Worm (Caenorhabditis elegans): ENCODE data around the gene F55H2.8.

F55H2.8 gene

ce11 chrIII:9546016-9546659 is 32.5 kb downstream of the F55H2.8 start, which contains the start of gene unc-16 (continued):
- TF ChIP-seq madf-10 (tag; optimal IDR thresholded peaks at IDR 0.05): peak; percentile 45
- peak; percentile 19 for TF ChIP-seq efl-1 (GFP tag; optimal IDR thresholded peaks at IDR 0.05)
- peak; percentile 87 for TF ChIP-seq K11D2.4 (GFP tag; IDR thresholded peaks at IDR 0.05)
- peak; percentile 72 for TF ChIP-seq lin-54 (GFP tag; optimal IDR thresholded peaks at IDR 0.05)
- TF ChIP-seq fkh-3 (tag; optimal IDR thresholded peaks at IDR 0.05): no peak
- peak; percentile 46 for TF ChIP-seq repo-1 (tag; optimal IDR thresholded peaks at IDR 0.05)
- TF ChIP-seq let-607 (tag; optimal IDR thresholded peaks at IDR 0.05): peak; percentile 51 to 58
- TF ChIP-seq sdz-38 (tag; optimal IDR thresholded peaks at IDR 0.05): no peak
- no peak for TF ChIP-seq akir-1 (GFP tag; optimal IDR thresholded peaks at IDR 0.05)
- peak; percentile 59 for TF ChIP-seq B0336.3 (GFP tag; IDR thresholded peaks at IDR 0.05)
- no peak for TF ChIP-seq bed-1 (GFP tag; IDR thresholded peaks at IDR 0.05)
- TF ChIP-seq ztf-18 (tag; optimal IDR thresholded peaks at IDR 0.05): peak; percentile 54
- TF ChIP-seq lin-40 (tag; optimal IDR thresholded peaks at IDR 0.05): peak; percentile 85
- TF ChIP-seq nhr-80 (tag; optimal IDR thresholded peaks at IDR 0.05): peak; percentile 70
- TF ChIP-seq tbx-9 (tag; optimal IDR thresholded peaks at IDR 0.05; ENCODE audit: borderline replicate concordance): no peak
- TF ChIP-seq hlh-26 (GFP tag; conservative IDR thresholded peaks at IDR 0.05): no peak
- no peak for TF ChIP-seq unc-130 (GFP tag; optimal IDR thresholded peaks at IDR 0.05)
- peak; percentile 26; the same call in 1 of the 2 replicates for TF ChIP-seq lin-26 (GFP tag; IDR thresholded peaks at IDR 0.05)
- TF ChIP-seq ceh-100 (GFP tag; IDR thresholded peaks at IDR 0.05): peak; percentile 51
- 0 out of 2 replicates have a peak, but pooled peaks have one; percentile 17 for TF ChIP-seq Y53G8AR.9 (GFP tag; conservative IDR thresholded peaks at IDR 0.05)
- no peak for TF ChIP-seq nfya-1 (tag; optimal IDR thresholded peaks at IDR 0.05; ENCODE audit: borderline replicate concordance, insufficient read depth)
- no peak for TF ChIP-seq Y95B8A.8 (GFP tag; IDR thresholded peaks at IDR 0.05)
- TF ChIP-seq unc-62 (GFP tag; optimal IDR thresholded peaks at IDR 0.05): peak; percentile 72
- TF ChIP-seq mxl-1 (tag; optimal IDR thresholded peaks at IDR 0.05): no peak
- no peak for TF ChIP-seq pha-4 (tag; optimal IDR thresholded peaks at IDR 0.05)
- TF ChIP-seq cebp-1 (GFP tag; IDR thresholded peaks at IDR 0.05): 0 out of 2 replicates have a peak, but pooled peaks have one; percentile 12
- peak; percentile 82 for TF ChIP-seq cebp-1 (tag; optimal IDR thresholded peaks at IDR 0.05)
- TF ChIP-seq nfyb-1 (GFP tag; IDR thresholded peaks at IDR 0.05): peak; percentile 85; the same call in 1 of the 2 replicates
- TF ChIP-seq rec-8 (tag; optimal IDR thresholded peaks at IDR 0.05): no peak
- TF ChIP-seq lin-35 (GFP tag; optimal IDR thresholded peaks at IDR 0.05): peak in 1 of 3 experiments; percentile 82
- no peak for TF ChIP-seq F55B11.4 (tag; optimal IDR thresholded peaks at IDR 0.05; ENCODE audit: borderline replicate concordance, insufficient read depth)
- TF ChIP-seq ztf-3 (GFP tag; optimal IDR thresholded peaks at IDR 0.05): no peak
- peak; percentile 59 for TF ChIP-seq attf-3 (GFP tag; conservative IDR thresholded peaks at IDR 0.05)
- no peak for TF ChIP-seq Y79H2A.3 (GFP tag; conservative IDR thresholded peaks at IDR 0.05)
- TF ChIP-seq F10E7.11 (tag; optimal IDR thresholded peaks at IDR 0.05): no peak
- peak; percentile 28 for TF ChIP-seq tlf-1 (GFP tag; optimal IDR thresholded peaks at IDR 0.05)
- TF ChIP-seq him-1 (tag; optimal IDR thresholded peaks at IDR 0.05): no peak
- no peak for TF ChIP-seq F57A8.1 (GFP tag; optimal IDR thresholded peaks at IDR 0.05)
- TF ChIP-seq hsf-1 (GFP tag; IDR thresholded peaks at IDR 0.05): no peak
- TF ChIP-seq snpc-3.4 (tag; optimal IDR thresholded peaks at IDR 0.05): no peak
- TF ChIP-seq egl-18 (GFP tag; IDR thresholded peaks at IDR 0.05): no peak
- peak; percentile 42 for TF ChIP-seq tbp1 (GFP tag; optimal IDR thresholded peaks at IDR 0.05)
- no peak for TF ChIP-seq somi-1 (GFP tag; optimal IDR thresholded peaks at IDR 0.05)
- TF ChIP-seq ama-1 (optimal IDR thresholded peaks at IDR 0.05): peak; percentile 25
- TF ChIP-seq ama-1 (GFP tag; optimal IDR thresholded peaks at IDR 0.05): no peak
- no peak for TF ChIP-seq F49E8.2 (tag; optimal IDR thresholded peaks at IDR 0.05; ENCODE audit: insufficient read depth)
- TF ChIP-seq cebp-2 (GFP tag; IDR thresholded peaks at IDR 0.05): no peak
- no peak for TF ChIP-seq xnd-1 (tag; optimal IDR thresholded peaks at IDR 0.05)

Measured in whole organism, young adult.